Fruit fly (Drosophila melanogaster) whole organism, prepupa: Measurements from ENCODE around the gene Vm26Ab.

ENCODE experiments used
- Blimp-1 ChIP-seq: fragments of 200-800 bp; sonication (Bioruptor generic); optimal IDR thresholded peaks from 3 replicates; lab custom pipeline; 2017; ENCODE audit warnings: missing biosample characterization, missing genetic modification characterization, mild to moderate bottlenecking, moderate library complexity, missing genetic modification reagents
- CG10669 ChIP-seq: fragments of 200-800 bp; sonication (Bioruptor generic); optimal IDR thresholded peaks from 3 replicates; lab custom pipeline; 2018; ENCODE audit warnings: missing biosample characterization, mild to moderate bottlenecking, missing genetic modification characterization, moderate library complexity
- CG11762 ChIP-seq: fragments of 200-800 bp; sonication (Bioruptor generic); optimal IDR thresholded peaks from 3 replicates; lab custom pipeline; 2016; ENCODE audit warnings: missing biosample characterization, missing genetic modification characterization; ENCODE audit not compliant: insufficient read depth
- CG15336 ChIP-seq: fragments of 200-800 bp; sonication (Bioruptor generic); IDR thresholded peaks from 2 replicates; pipeline ENCODE4 v1.3.6; 2022; ENCODE audit warnings: missing biosample characterization, missing genetic modification characterization
- CG1621 ChIP-seq: fragments of 200-800 bp; sonication (Bioruptor generic); optimal IDR thresholded peaks from 3 replicates; lab custom pipeline; 2018; ENCODE audit warnings: missing biosample characterization, mild to moderate bottlenecking, missing genetic modification characterization
- CG3032 ChIP-seq: fragments of 200-800 bp; optimal IDR thresholded peaks from 2 replicates; lab custom pipeline; 2019; ENCODE audit warnings: missing biosample characterization, mild to moderate bottlenecking, missing genetic modification characterization, moderate library complexity
- CG34406 ChIP-seq: fragments of 200-800 bp; sonication (Bioruptor generic); optimal IDR thresholded peaks from 3 replicates; lab custom pipeline; 2016; ENCODE audit warnings: missing biosample characterization, missing genetic modification characterization
- CG3919 ChIP-seq: fragments of 200-800 bp; sonication (Bioruptor generic); optimal IDR thresholded peaks from 3 replicates; lab custom pipeline; 2016; ENCODE audit warnings: missing biosample characterization, missing genetic modification characterization
- CG6808 ChIP-seq: fragments of 200-800 bp; sonication (Bioruptor generic); optimal IDR thresholded peaks from 3 replicates; lab custom pipeline; 2017; ENCODE audit warnings: missing biosample characterization, missing genetic modification characterization, mild to moderate bottlenecking, moderate library complexity, missing genetic modification reagents
- CG6854 ChIP-seq: fragments of 200-800 bp; sonication (Bioruptor generic); optimal IDR thresholded peaks from 2 replicates; lab custom pipeline; 2017; ENCODE audit warnings: missing biosample characterization, mild to moderate bottlenecking, missing genetic modification characterization
- CG7368 ChIP-seq: fragments of 200-800 bp; sonication (Bioruptor generic); optimal IDR thresholded peaks from 3 replicates; lab custom pipeline; 2016; ENCODE audit warnings: missing biosample characterization, missing genetic modification characterization
- CG8119 ChIP-seq: fragments of 200-800 bp; sonication (Bioruptor generic); IDR thresholded peaks from 3 replicates; pipeline ENCODE4 v1.3.6; 2022; ENCODE audit warnings: missing biosample characterization, missing genetic modification characterization
- Eip78C ChIP-seq: fragments of 200-800 bp; sonication (Bioruptor generic); peaks from one replicate; lab custom pipeline; 2016; ENCODE audit warnings: missing biosample characterization, missing genetic modification characterization
- Eip93F ChIP-seq: fragments of 200-800 bp; sonication (Bioruptor generic); optimal IDR thresholded peaks from 2 replicates; lab custom pipeline; 2016; ENCODE audit warnings: missing biosample characterization, mild to moderate bottlenecking, missing genetic modification characterization
- Gug ChIP-seq: fragments of 200-800 bp; sonication (Bioruptor generic); IDR thresholded peaks from 2 replicates; pipeline ENCODE4 v1.3.6; 2022; ENCODE audit warnings: missing biosample characterization, missing genetic modification characterization
- Hr4 ChIP-seq: fragments of 200-800 bp; sonication (Bioruptor generic); optimal IDR thresholded peaks from 3 replicates; lab custom pipeline; 2016; ENCODE audit warnings: missing biosample characterization, missing genetic modification characterization
- Lpt ChIP-seq: fragments of 200-800 bp; sonication (Bioruptor generic); optimal IDR thresholded peaks from 3 replicates; lab custom pipeline; 2016; ENCODE audit warnings: missing biosample characterization, missing genetic modification characterization
- Met ChIP-seq: fragments of 200-800 bp; sonication (Bioruptor generic); optimal IDR thresholded peaks from 3 replicates; lab custom pipeline; 2016; ENCODE audit warnings: missing biosample characterization, missing genetic modification characterization
- OdsH ChIP-seq: fragments of 200-800 bp; sonication (Bioruptor generic); optimal IDR thresholded peaks from 3 replicates; lab custom pipeline; 2016; ENCODE audit warnings: missing biosample characterization, missing genetic modification characterization
- Smox ChIP-seq: fragments of 200-800 bp; sonication (Bioruptor generic); optimal IDR thresholded peaks from 3 replicates; lab custom pipeline; 2016; ENCODE audit warnings: missing biosample characterization, missing genetic modification characterization
- Sox102F ChIP-seq: fragments of 200-800 bp; sonication (Bioruptor generic); optimal IDR thresholded peaks from 2 replicates; lab custom pipeline; 2016; ENCODE audit warnings: missing biosample characterization, mild to moderate bottlenecking, missing genetic modification characterization
- Sox14 ChIP-seq: fragments of 200-800 bp; sonication (Bioruptor generic); optimal IDR thresholded peaks from 3 replicates; lab custom pipeline; 2016; ENCODE audit warnings: missing biosample characterization, missing genetic modification characterization
- cyc ChIP-seq: fragments of 200-800 bp; sonication (Bioruptor generic); optimal IDR thresholded peaks from 3 replicates; lab custom pipeline; 2016; ENCODE audit warnings: missing biosample characterization, missing genetic modification characterization
- dsx ChIP-seq: fragments of 200-800 bp; optimal IDR thresholded peaks from 3 replicates; lab custom pipeline; 2019; ENCODE audit warnings: missing biosample characterization, mild to moderate bottlenecking, missing genetic modification characterization, moderate library complexity; ENCODE audit not compliant: poor library complexity, severe bottlenecking
- eg ChIP-seq: fragments of 200-800 bp; sonication (Bioruptor generic); IDR thresholded peaks from 3 replicates; pipeline ENCODE4 v1.3.6; 2022; ENCODE audit warnings: missing biosample characterization, missing genetic modification characterization
- esn ChIP-seq: fragments of 200-800 bp; sonication (Bioruptor generic); optimal IDR thresholded peaks from 2 replicates; lab custom pipeline; 2016; ENCODE audit warnings: missing biosample characterization, mild to moderate bottlenecking, missing genetic modification characterization, moderate library complexity
- fd85E ChIP-seq: fragments of 200-800 bp; sonication (Bioruptor generic); optimal IDR thresholded peaks from 3 replicates; lab custom pipeline; 2016; ENCODE audit warnings: missing biosample characterization, missing genetic modification characterization
- fkh ChIP-seq: fragments of 200-800 bp; sonication (Bioruptor generic); optimal IDR thresholded peaks from 3 replicates; lab custom pipeline; 2017; ENCODE audit warnings: missing biosample characterization, mild to moderate bottlenecking, missing genetic modification characterization, moderate library complexity
- lz ChIP-seq: fragments of 200-800 bp; sonication (Bioruptor generic); optimal IDR thresholded peaks from 3 replicates; lab custom pipeline; 2016; ENCODE audit warnings: missing biosample characterization, missing genetic modification characterization
- net ChIP-seq: fragments of 200-800 bp; sonication (Bioruptor generic); optimal IDR thresholded peaks from 3 replicates; lab custom pipeline; 2016; ENCODE audit warnings: missing biosample characterization, missing genetic modification characterization
- pdm3 ChIP-seq: fragments of 200-800 bp; sonication (Bioruptor generic); optimal IDR thresholded peaks from 3 replicates; lab custom pipeline; 2016; ENCODE audit warnings: missing biosample characterization, missing genetic modification characterization
- salr ChIP-seq, 2 experiments: fragments of 200-800 bp; sonication (Bioruptor generic); optimal IDR thresholded peaks; 3 replicates each; lab custom pipeline; 2016 to 2018; ENCODE audit warnings: missing biosample characterization in 2 of 2, missing genetic modification characterization in 2 of 2, mild to moderate bottlenecking in 1 of 2
- spab ChIP-seq: fragments of 200-800 bp; sonication (Bioruptor generic); optimal IDR thresholded peaks from 2 replicates; lab custom pipeline; 2017; ENCODE audit warnings: missing biosample characterization, mild to moderate bottlenecking, missing genetic modification characterization, missing genetic modification reagents
- ss ChIP-seq, 2 experiments: fragments of 200-800 bp; sonication (Bioruptor generic); optimal IDR thresholded peaks; 2 replicates in 1 of 2; 3 replicates in 1 of 2; lab custom pipeline; 2017 to 2018; ENCODE audit warnings: mild to moderate bottlenecking in 2 of 2, missing biosample characterization in 2 of 2, missing genetic modification characterization in 2 of 2, moderate library complexity in 1 of 2
- svp ChIP-seq: fragments of 200-800 bp; sonication (Bioruptor generic); peaks from one replicate; lab custom pipeline; 2016; ENCODE audit warnings: missing biosample characterization, missing genetic modification characterization
- topi ChIP-seq: fragments of 200-800 bp; sonication (Bioruptor generic); optimal IDR thresholded peaks from 3 replicates; lab custom pipeline; 2016; ENCODE audit warnings: missing biosample characterization, missing genetic modification characterization
- vri ChIP-seq: fragments of 200-800 bp; sonication (Bioruptor generic); optimal IDR thresholded peaks from 3 replicates; lab custom pipeline; 2016; ENCODE audit warnings: missing biosample characterization, mild to moderate bottlenecking, missing genetic modification characterization

Gene Vm26Ab

dm6 chr2L:5977070-5977728 is 20.4 kb downstream of the Vm26Ab start:
- peak; percentile 63 for TF ChIP-seq Eip78C (GFP tag; lab: Kevin White, UChicago)
- TF ChIP-seq dsx (GFP tag; lab: Kevin White, UChicago): peak; percentile 11
- TF ChIP-seq CG7368 (GFP tag; lab: Kevin White, UChicago): peak; percentile 17
- no peak for TF ChIP-seq OdsH (GFP tag; lab: Kevin White, UChicago)
- TF ChIP-seq Blimp-1: no peak
- TF ChIP-seq Sox14 (GFP tag; lab: Kevin White, UChicago): peak; percentile 66
- no peak for TF ChIP-seq CG11762
- TF ChIP-seq fd85E (GFP tag; lab: Kevin White, UChicago): no peak
- no peak for TF ChIP-seq Lpt (GFP tag; lab: Kevin White, UChicago)
- peak; percentile 41 for TF ChIP-seq CG6854 (GFP tag; lab: Kevin White, UChicago)
- TF ChIP-seq Met: peak; percentile 14
- peak; percentile 15 for TF ChIP-seq CG3919 (GFP tag; lab: Kevin White, UChicago)
- peak; percentile 9 to 77 for TF ChIP-seq ss (GFP tag; optimal IDR thresholded peaks at IDR 0.05; lab: Kevin White, UChicago)
- TF ChIP-seq CG15336 (GFP tag; lab: Robert Waterston, UW): no peak
- TF ChIP-seq fkh (GFP tag; lab: Kevin White, UChicago): peak; percentile 90
- TF ChIP-seq Smox: no peak
- TF ChIP-seq vri (GFP tag; lab: Kevin White, UChicago): peak; percentile 52
- no peak for TF ChIP-seq spab
- no peak for TF ChIP-seq Gug (GFP tag; lab: Robert Waterston, UW)
- no peak for TF ChIP-seq CG3032 (tag; lab: Kevin White, UChicago)
- TF ChIP-seq Hr4 (GFP tag; lab: Kevin White, UChicago): no peak
- TF ChIP-seq svp (GFP tag; lab: Kevin White, UChicago): peak; percentile 62
- peak; percentile 0 for TF ChIP-seq Sox102F (GFP tag; lab: Kevin White, UChicago)
- TF ChIP-seq salr (GFP tag; optimal IDR thresholded peaks at IDR 0.05; lab: Kevin White, UChicago): no peak

dm6 chr2L:5977729-5978078 is 20.9 kb downstream of the Vm26Ab start:
- TF ChIP-seq cyc (GFP tag; lab: Kevin White, UChicago): no peak
- TF ChIP-seq CG8119 (GFP tag; lab: Robert Waterston, UW): no peak

- TF ChIP-seq CG11762 (no peak), CG6808 (GFP tag; lab: Kevin White, UChicago) (peak; percentile 13), Eip93F (GFP tag; lab: Kevin White, UChicago) (peak; percentile 64), net (GFP tag; lab: Kevin White, UChicago) (peak; percentile 4), Eip78C (GFP tag; lab: Kevin White, UChicago) (peak; percentile 2), CG3919 (GFP tag; lab: Kevin White, UChicago) (peak; percentile 61), CG34406 (GFP tag; lab: Kevin White, UChicago) (no peak), eg (GFP tag; lab: Robert Waterston, UW) (no peak), topi (GFP tag; lab: Kevin White, UChicago) (peak; percentile 21), OdsH (GFP tag; lab: Kevin White, UChicago) (no peak), esn (GFP tag; lab: Kevin White, UChicago) (peak; percentile 18), Sox14 (GFP tag; lab: Kevin White, UChicago) (peak; percentile 19), Sox102F (GFP tag; lab: Kevin White, UChicago) (peak; percentile 19), CG10669 (GFP tag; lab: Kevin White, UChicago) (no peak), fkh (GFP tag; lab: Kevin White, UChicago) (no peak), Lpt (GFP tag; lab: Kevin White, UChicago) (no peak), CG7368 (GFP tag; lab: Kevin White, UChicago) (peak; percentile 39), CG1621 (peak; percentile 20), CG6854 (GFP tag; lab: Kevin White, UChicago) (peak; percentile 24), pdm3 (GFP tag; lab: Kevin White, UChicago) (no peak), svp (GFP tag; lab: Kevin White, UChicago) (peak; percentile 95), CG3032 (tag; lab: Kevin White, UChicago) (peak; percentile 13), vri (GFP tag; lab: Kevin White, UChicago) (peak; percentile 27), lz (no peak), ss (GFP tag; optimal IDR thresholded peaks at IDR 0.05; lab: Kevin White, UChicago) (peak in 1 of 2 experiments; percentile 55), dsx (GFP tag; lab: Kevin White, UChicago) (no peak), Met (peak; percentile 44)
These were observed 21.7 kb downstream of the Vm26Ab start for dm6 chr2L:5978333-5979054.
